Worm (Caenorhabditis elegans) whole organism, L1 larva: ENCODE results near the gene CC8.2.

Experiments used
- alr-1 ChIP-seq: fragments of 200-800 bp; sonication (Bioruptor generic); optimal IDR thresholded peaks from 2 replicates; lab custom pipeline; 2018; ENCODE audit warnings: borderline replicate concordance, mild to moderate bottlenecking, missing genetic modification characterization, missing compliant biosample characterization
- ces-1 ChIP-seq: fragments of 150-350 bp; optimal IDR thresholded peaks from 2 replicates; lab custom pipeline; 2014; ENCODE audit warnings: missing biosample characterization, missing genetic modification reagents, missing genetic modification characterization
- dsc-1 ChIP-seq: sonication (generic microtip); optimal IDR thresholded peaks from 2 replicates; lab custom pipeline; 2016; ENCODE audit warnings: mild to moderate bottlenecking, missing genetic modification characterization, missing compliant biosample characterization
- egl-27 ChIP-seq, 2 experiments: fragments of 150-350 bp in 1 of 2; sonication (generic microtip); optimal IDR thresholded peaks; 3 replicates each; lab custom pipeline; 2017 to 2018; ENCODE audit warnings: missing biosample characterization in 2 of 2, missing genetic modification characterization in 2 of 2, missing genetic modification reagents in 2 of 2
- elt-2 ChIP-seq: sonication (generic microtip); optimal IDR thresholded peaks from 2 replicates; lab custom pipeline; 2016; ENCODE audit warnings: missing genetic modification characterization, mild to moderate bottlenecking, inconsistent platforms, missing compliant biosample characterization, missing genetic modification reagents
- hlh-4 ChIP-seq: sonication (generic microtip); optimal IDR thresholded peaks from 2 replicates; lab custom pipeline; 2016; ENCODE audit warnings: mild to moderate bottlenecking, missing genetic modification characterization, missing compliant biosample characterization
- lin-13 ChIP-seq: fragments of 150-350 bp; optimal IDR thresholded peaks from 2 replicates; lab custom pipeline; 2014; ENCODE audit warnings: missing biosample characterization, missing genetic modification reagents, missing genetic modification characterization
- mdl-1 ChIP-seq, 2 experiments: fragments of 150-350 bp; optimal IDR thresholded peaks; 2 replicates each; lab custom pipeline; 2014 to 2017; ENCODE audit warnings: missing biosample characterization in 2 of 2, missing genetic modification characterization in 2 of 2, inconsistent platforms in 1 of 2
- nhr-19 ChIP-seq: fragments of 200-800 bp; sonication (Bioruptor generic); conservative IDR thresholded peaks from 2 replicates; pipeline ENCODE4 v1.3.6; 2022; ENCODE audit warnings: missing genetic modification characterization, missing compliant biosample characterization
- nhr-237 ChIP-seq: fragments of 150-350 bp; optimal IDR thresholded peaks from 2 replicates; lab custom pipeline; 2014; ENCODE audit warnings: missing biosample characterization, missing genetic modification characterization
- skn-1 ChIP-seq: fragments of 150-350 bp; optimal IDR thresholded peaks from 2 replicates; lab custom pipeline; 2014; ENCODE audit warnings: missing biosample characterization, missing genetic modification characterization
- snpc-4 ChIP-seq: fragments of 150-350 bp; optimal IDR thresholded peaks from 2 replicates; lab custom pipeline; 2014; ENCODE audit warnings: missing biosample characterization, missing genetic modification characterization
- zag-1 ChIP-seq: fragments of 150-350 bp; optimal IDR thresholded peaks from 2 replicates; lab custom pipeline; 2014; ENCODE audit warnings: missing biosample characterization, missing genetic modification characterization

- TF ChIP-seq nhr-19 (GFP tag; lab: Robert Waterston, UW) (peak; percentile 95), ces-1 (GFP tag; lab: Kevin White, UChicago) (no peak), skn-1 (no peak), nhr-237 (tag; lab: Kevin White, UChicago) (no peak), zag-1 (tag; lab: Kevin White, UChicago) (no peak), dsc-1 (tag; lab: Kevin White, UChicago) (no peak), elt-2 (tag; lab: Kevin White, UChicago) (peak; percentile 78), lin-13 (peak; percentile 7), mdl-1 (tag; optimal IDR thresholded peaks at IDR 0.05; lab: Kevin White, UChicago) (peak in 1 of 2 experiments; percentile 91), snpc-4 (no peak), alr-1 (tag; lab: Kevin White, UChicago) (no peak), egl-27 (tag; optimal IDR thresholded peaks at IDR 0.05; lab: Kevin White, UChicago) (no peak), hlh-4 (tag; lab: Kevin White, UChicago) (no peak)
Observed at ce11 chrIV:3653420-3653823, 4.9 kb upstream of the CC8.2 start.
